Worm (Caenorhabditis elegans) whole organism, L4 larva: ENCODE results near the gene tmem-184.

Source experiments
- F37D6.2 ChIP-seq: sonication (generic microtip); optimal IDR thresholded peaks from 2 replicates; lab custom pipeline; 2016; ENCODE audit warnings: mild to moderate bottlenecking, missing genetic modification characterization, missing compliant biosample characterization
- T26A8.4 ChIP-seq: fragments of 200-800 bp; sonication (Bioruptor generic); IDR thresholded peaks from 2 replicates; pipeline ENCODE4 v1.3.6; 2022; ENCODE audit warnings: missing genetic modification characterization, missing compliant biosample characterization
- ZK546.5 ChIP-seq, 2 experiments: sonication (generic microtip); optimal IDR thresholded peaks; 2 replicates each; lab custom pipeline; 2017; ENCODE audit warnings: missing biosample characterization in 2 of 2, missing genetic modification characterization in 2 of 2
- aha-1 ChIP-seq: fragments of 150-350 bp; peaks from one replicate; lab custom pipeline; 2014; ENCODE audit warnings: missing biosample characterization, missing genetic modification characterization
- aly-2 ChIP-seq: sonication (generic microtip); optimal IDR thresholded peaks from 2 replicates; lab custom pipeline; 2018; ENCODE audit warnings: missing biosample characterization, missing genetic modification characterization
- ceh-32 ChIP-seq: sonication (generic microtip); optimal IDR thresholded peaks from 2 replicates; lab custom pipeline; 2016; ENCODE audit warnings: mild to moderate bottlenecking, missing genetic modification characterization, missing compliant biosample characterization; ENCODE audit not compliant: poor library complexity
- daf-16 ChIP-seq, 3 experiments: sonication (generic microtip); optimal IDR thresholded peaks; 2 replicates each; lab custom pipeline; 2016 to 2017; ENCODE audit warnings: missing genetic modification characterization in 3 of 3, missing genetic modification reagents in 3 of 3, mild to moderate bottlenecking in 2 of 3, missing compliant biosample characterization in 2 of 3, missing biosample characterization in 1 of 3, moderate library complexity in 1 of 3
- duxl-1 ChIP-seq: sonication (generic microtip); optimal IDR thresholded peaks from 2 replicates; lab custom pipeline; 2016; ENCODE audit warnings: mild to moderate bottlenecking, missing genetic modification characterization, moderate library complexity, missing compliant biosample characterization; ENCODE audit not compliant: poor library complexity
- dve-1 ChIP-seq: sonication (generic microtip); optimal IDR thresholded peaks from 2 replicates; lab custom pipeline; 2017; ENCODE audit warnings: antibody characterized with exemption, mild to moderate bottlenecking, missing genetic modification characterization, missing compliant biosample characterization; ENCODE audit not compliant: insufficient read depth
- egl-27 ChIP-seq: sonication (generic microtip); optimal IDR thresholded peaks from 3 replicates; lab custom pipeline; 2017; ENCODE audit warnings: missing biosample characterization, missing genetic modification reagents, missing genetic modification characterization
- fos-1 ChIP-seq: fragments of 150-350 bp; optimal IDR thresholded peaks from 2 replicates; lab custom pipeline; 2014; ENCODE audit warnings: missing biosample characterization, missing genetic modification characterization
- jun-1 ChIP-seq: fragments of 150-350 bp; optimal IDR thresholded peaks from 2 replicates; lab custom pipeline; 2014; ENCODE audit warnings: missing biosample characterization, missing genetic modification reagents, missing genetic modification characterization
- lin-15B ChIP-seq: fragments of 150-350 bp; sonication (generic microtip); optimal IDR thresholded peaks from 3 replicates; lab custom pipeline; 2014; ENCODE audit warnings: missing biosample characterization, missing genetic modification characterization
- lin-38 ChIP-seq: fragments of 200-800 bp; sonication (Bioruptor generic); IDR thresholded peaks from 2 replicates; pipeline ENCODE4 v1.3.6; 2022; ENCODE audit warnings: missing genetic modification reagents, missing genetic modification characterization, missing compliant biosample characterization
- lir-3 ChIP-seq: sonication (generic microtip); optimal IDR thresholded peaks from 2 replicates; lab custom pipeline; 2016; ENCODE audit warnings: mild to moderate bottlenecking, missing genetic modification characterization, missing compliant biosample characterization
- lsy-2 ChIP-seq, 2 experiments: fragments of 150-350 bp in 1 of 2; sonication (generic microtip) in 1 of 2; optimal IDR thresholded peaks; 2 replicates each; lab custom pipeline; 2014 to 2017; ENCODE audit warnings: missing biosample characterization in 2 of 2, missing genetic modification characterization in 2 of 2
- mep-1 ChIP-seq: fragments of 150-350 bp; sonication (generic microtip); optimal IDR thresholded peaks from 3 replicates; lab custom pipeline; 2014; ENCODE audit warnings: missing biosample characterization, missing genetic modification characterization
- mes-2 ChIP-seq: sonication (generic microtip); optimal IDR thresholded peaks from 2 replicates; lab custom pipeline; 2016; ENCODE audit warnings: missing genotype, mild to moderate bottlenecking, missing genetic modification characterization, missing compliant biosample characterization; ENCODE audit not compliant: poor library complexity, severe bottlenecking
- mxl-2 ChIP-seq: fragments of 200-800 bp; sonication (Bioruptor generic); conservative IDR thresholded peaks from 2 replicates; pipeline ENCODE4 v1.3.6; 2022; ENCODE audit warnings: missing genetic modification reagents, missing genetic modification characterization, missing compliant biosample characterization
- mxl-3 ChIP-seq: fragments of 200-800 bp; sonication (Bioruptor generic); optimal IDR thresholded peaks from 2 replicates; lab custom pipeline; 2018; ENCODE audit warnings: mild to moderate bottlenecking, missing genetic modification characterization, missing compliant biosample characterization
- nhr-10 ChIP-seq: fragments of 150-350 bp; optimal IDR thresholded peaks from 2 replicates; lab custom pipeline; 2014; ENCODE audit warnings: missing biosample characterization, missing genetic modification characterization
- nhr-102 ChIP-seq: sonication (generic microtip); optimal IDR thresholded peaks from 2 replicates; lab custom pipeline; 2016; ENCODE audit warnings: mild to moderate bottlenecking, missing genetic modification characterization, moderate library complexity, missing compliant biosample characterization
- nhr-11 ChIP-seq: fragments of 150-350 bp; optimal IDR thresholded peaks from 2 replicates; lab custom pipeline; 2014; ENCODE audit warnings: missing biosample characterization, missing genetic modification characterization
- nhr-111 ChIP-seq: fragments of 200-800 bp; sonication (Bioruptor generic); optimal IDR thresholded peaks from 2 replicates; lab custom pipeline; 2018; ENCODE audit warnings: mild to moderate bottlenecking, missing genetic modification characterization, missing compliant biosample characterization
- nhr-237 ChIP-seq: sonication (generic microtip); optimal IDR thresholded peaks from 2 replicates; lab custom pipeline; 2017; ENCODE audit warnings: missing biosample characterization, missing genetic modification characterization
- nhr-42 ChIP-seq: fragments of 200-800 bp; sonication (Bioruptor generic); IDR thresholded peaks from 2 replicates; pipeline ENCODE4 v1.3.6; 2022; ENCODE audit warnings: missing genetic modification characterization, missing compliant biosample characterization
- nhr-48 ChIP-seq: sonication (generic microtip); optimal IDR thresholded peaks from 2 replicates; lab custom pipeline; 2016; ENCODE audit warnings: mild to moderate bottlenecking, missing genetic modification characterization, missing compliant biosample characterization
- nhr-76 ChIP-seq: fragments of 150-350 bp; optimal IDR thresholded peaks from 2 replicates; lab custom pipeline; 2014; ENCODE audit warnings: missing biosample characterization, missing genetic modification characterization
- php-3 ChIP-seq: fragments of 200-800 bp; sonication (Bioruptor generic); IDR thresholded peaks from 2 replicates; pipeline ENCODE4 v1.3.6; 2022; ENCODE audit warnings: missing genetic modification reagents, missing genetic modification characterization, missing compliant biosample characterization
- pqm-1 ChIP-seq: sonication (generic microtip); optimal IDR thresholded peaks from 2 replicates; lab custom pipeline; 2017; ENCODE audit warnings: missing biosample characterization, missing genetic modification characterization
- set-16 ChIP-seq: fragments of 200-800 bp; sonication (Bioruptor generic); IDR thresholded peaks from 2 replicates; pipeline ENCODE4 v1.3.6; 2022; ENCODE audit warnings: missing genetic modification reagents, missing genetic modification characterization, missing compliant biosample characterization
- snpc-4 ChIP-seq: fragments of 150-350 bp; optimal IDR thresholded peaks from 2 replicates; lab custom pipeline; 2014; ENCODE audit warnings: missing biosample characterization, missing genetic modification characterization
- spr-1 ChIP-seq: sonication (generic microtip); optimal IDR thresholded peaks from 2 replicates; lab custom pipeline; 2016; ENCODE audit warnings: mild to moderate bottlenecking, missing genetic modification characterization, missing compliant biosample characterization
- unc-130 ChIP-seq: sonication (generic microtip); optimal IDR thresholded peaks from 2 replicates; lab custom pipeline; 2016; ENCODE audit warnings: missing genetic modification reagents, missing genetic modification characterization, missing compliant biosample characterization
- unc-62 ChIP-seq, 3 experiments: fragments of 150-350 bp in 1 of 3; sonication (generic microtip); optimal IDR thresholded peaks in 2 of 3; peaks in 1 of 3; 1 replicate in 1 of 3; 2 replicates in 2 of 3; lab custom pipeline; 2014 to 2017; ENCODE audit warnings: missing biosample characterization in 3 of 3, missing genetic modification characterization in 3 of 3, missing genetic modification reagents in 3 of 3, missing genotype in 1 of 3
- zag-1 ChIP-seq: fragments of 150-350 bp; optimal IDR thresholded peaks from 2 replicates; lab custom pipeline; 2014; ENCODE audit warnings: missing biosample characterization, missing genetic modification characterization
- zfp-2 ChIP-seq: sonication (generic microtip); optimal IDR thresholded peaks from 2 replicates; lab custom pipeline; 2016; ENCODE audit warnings: mild to moderate bottlenecking, missing genetic modification characterization, missing compliant biosample characterization
- ztf-7 ChIP-seq: fragments of 150-350 bp; optimal IDR thresholded peaks from 2 replicates; lab custom pipeline; 2014; ENCODE audit warnings: missing biosample characterization, missing genetic modification characterization

The tmem-184 gene

ce11 chrX:14744496-14744895 lies 37.8 kb upstream of the tmem-184 start (continued):
- TF ChIP-seq ceh-32 (tag; lab: Kevin White, UChicago) (peak; percentile 8), nhr-10 (tag; lab: Kevin White, UChicago) (no peak), daf-16 (GFP tag; optimal IDR thresholded peaks at IDR 0.05; lab: Kevin White, UChicago) (peak in 1 of 2 experiments; percentile 39), daf-16 (tag; optimal IDR thresholded peaks at IDR 0.05; lab: Kevin White, UChicago) (peak; percentile 82), mes-2 (tag; lab: Kevin White, UChicago) (peak; percentile 6), nhr-11 (tag; lab: Kevin White, UChicago) (no peak), egl-27 (tag; lab: Kevin White, UChicago) (no peak), aly-2 (no peak), nhr-102 (no peak), ZK546.5 (tag; optimal IDR thresholded peaks at IDR 0.05; lab: Kevin White, UChicago) (no peak), T26A8.4 (GFP tag; lab: Robert Waterston, UW) (peak; percentile 49; the same call in 1 of the 2 replicates), nhr-111 (GFP tag; lab: Kevin White, UChicago) (no peak), spr-1 (peak; percentile 45), ztf-7 (tag; lab: Kevin White, UChicago) (peak; percentile 11), nhr-237 (tag; lab: Kevin White, UChicago) (no peak), pqm-1 (tag; lab: Kevin White, UChicago) (peak; percentile 22), zfp-2 (tag; lab: Kevin White, UChicago) (no peak)

ce11 chrX:14743780-14744179 lies 37.1 kb upstream of the tmem-184 start, which contains the start of gene C05G5.7:
Gene C05G5.7, minus strand, starts transcription at chrX:14743780.
- peak in 1 of 2 experiments; percentile 97 for TF ChIP-seq unc-62 (GFP tag; optimal IDR thresholded peaks at IDR 0.05 in 1 of 2; lab: Kevin White, UChicago)
- TF ChIP-seq unc-62 (tag; optimal IDR thresholded peaks at IDR 0.05; lab: Kevin White, UChicago): no peak
- TF ChIP-seq zag-1 (tag; lab: Kevin White, UChicago): no peak

- TF ChIP-seq snpc-4 (tag; lab: Kevin White, UChicago): no peak
- no peak for TF ChIP-seq mxl-3 (GFP tag; lab: Kevin White, UChicago)
- peak; percentile 82 for TF ChIP-seq T26A8.4 (GFP tag; lab: Robert Waterston, UW)
- TF ChIP-seq nhr-48 (tag; lab: Kevin White, UChicago): peak; percentile 9
- TF ChIP-seq dve-1: peak; percentile 56
- peak; percentile 22 for TF ChIP-seq duxl-1 (tag; lab: Kevin White, UChicago)
- TF ChIP-seq F37D6.2: peak; percentile 21
- 0 out of 2 replicates have a peak, but pooled peaks have one; percentile 42 for TF ChIP-seq nhr-42 (GFP tag; lab: Robert Waterston, UW)
- TF ChIP-seq set-16 (GFP tag; lab: Robert Waterston, UW): no peak
- no peak for TF ChIP-seq jun-1
- peak; percentile 59 for TF ChIP-seq nhr-102
- no peak for TF ChIP-seq lin-15B (tag; lab: Kevin White, UChicago)
- TF ChIP-seq mxl-2 (GFP tag; lab: Robert Waterston, UW): no peak
- TF ChIP-seq lin-38 (GFP tag; lab: Robert Waterston, UW): no peak
- TF ChIP-seq unc-130 (GFP tag; lab: Kevin White, UChicago): no peak
- TF ChIP-seq php-3: no peak
- no peak for TF ChIP-seq mep-1 (tag; lab: Kevin White, UChicago)
- no peak for TF ChIP-seq lsy-2 (tag; optimal IDR thresholded peaks at IDR 0.05; lab: Kevin White, UChicago)
- no peak for TF ChIP-seq lir-3
- TF ChIP-seq aha-1 (tag; lab: Kevin White, UChicago): no peak
- peak in 1 of 2 experiments; percentile 45 for TF ChIP-seq daf-16 (GFP tag; optimal IDR thresholded peaks at IDR 0.05; lab: Kevin White, UChicago)
- no peak for TF ChIP-seq daf-16 (tag; optimal IDR thresholded peaks at IDR 0.05; lab: Kevin White, UChicago)
- TF ChIP-seq nhr-11 (tag; lab: Kevin White, UChicago): no peak
- no peak for TF ChIP-seq fos-1
- TF ChIP-seq nhr-76: no peak
Measured at ce11 chrX:14743210-14743609, 36.5 kb upstream of the tmem-184 start.
